Worm (Caenorhabditis elegans): ENCODE measurements around the gene wdr-5.3.

wdr-5.3 gene

ce11 chrV:10711004-10711403 lies 25.9 kb upstream of the wdr-5.3 start:
- TF ChIP-seq T22C8.4 (GFP tag; IDR thresholded peaks at IDR 0.05): no peak
- TF ChIP-seq ztf-29 (GFP tag; IDR thresholded peaks at IDR 0.05): no peak
- TF ChIP-seq ztf-23 (GFP tag; IDR thresholded peaks at IDR 0.05): no peak
- no peak for TF ChIP-seq klf-2 (GFP tag; conservative IDR thresholded peaks at IDR 0.05)
- no peak for TF ChIP-seq cog-1 (tag; optimal IDR thresholded peaks at IDR 0.05)

- no peak for TF ChIP-seq T22C8.4 (GFP tag; IDR thresholded peaks at IDR 0.05)
- no peak for TF ChIP-seq med-1 (GFP tag; optimal IDR thresholded peaks at IDR 0.05; ENCODE audit: insufficient read depth)
- TF ChIP-seq ztf-23 (GFP tag; IDR thresholded peaks at IDR 0.05): no peak
- no peak for TF ChIP-seq klf-2 (GFP tag; conservative IDR thresholded peaks at IDR 0.05)
- TF ChIP-seq cog-1 (tag; optimal IDR thresholded peaks at IDR 0.05): no peak
- no peak for TF ChIP-seq flt-1 (GFP tag; IDR thresholded peaks at IDR 0.05)
- TF ChIP-seq ref-1 (GFP tag; conservative IDR thresholded peaks at IDR 0.05): no peak
- no peak for TF ChIP-seq ztf-29 (GFP tag; IDR thresholded peaks at IDR 0.05)
- TF ChIP-seq tab-1 (GFP tag; IDR thresholded peaks at IDR 0.05): no peak
Measured at ce11 chrV:10711829-10712607, 24.9 kb upstream of the wdr-5.3 start.

ce11 chrV:10712608-10712900 lies 24.4 kb upstream of the wdr-5.3 start:
- no peak for TF ChIP-seq ztf-29 (GFP tag; IDR thresholded peaks at IDR 0.05)
- TF ChIP-seq flt-1 (GFP tag; IDR thresholded peaks at IDR 0.05): no peak
- TF ChIP-seq tab-1 (GFP tag; IDR thresholded peaks at IDR 0.05): no peak
- TF ChIP-seq ztf-23 (GFP tag; IDR thresholded peaks at IDR 0.05): no peak
- no peak for TF ChIP-seq T22C8.4 (GFP tag; IDR thresholded peaks at IDR 0.05)
- no peak for TF ChIP-seq med-1 (GFP tag; optimal IDR thresholded peaks at IDR 0.05; ENCODE audit: insufficient read depth)

- TF ChIP-seq ztf-29 (GFP tag; IDR thresholded peaks at IDR 0.05) (no peak), cog-1 (tag; optimal IDR thresholded peaks at IDR 0.05) (no peak), flt-1 (GFP tag; IDR thresholded peaks at IDR 0.05) (no peak), med-1 (GFP tag; optimal IDR thresholded peaks at IDR 0.05; ENCODE audit: insufficient read depth) (no peak), ref-1 (GFP tag; conservative IDR thresholded peaks at IDR 0.05) (no peak), ztf-23 (GFP tag; IDR thresholded peaks at IDR 0.05) (no peak), tab-1 (GFP tag; IDR thresholded peaks at IDR 0.05) (no peak), T22C8.4 (GFP tag; IDR thresholded peaks at IDR 0.05) (no peak), klf-2 (GFP tag; conservative IDR thresholded peaks at IDR 0.05) (no peak)
Measured at ce11 chrV:10713704-10714239, 23.1 kb upstream of the wdr-5.3 start.

- TF ChIP-seq flt-1 (GFP tag; IDR thresholded peaks at IDR 0.05) (no peak), ref-1 (GFP tag; conservative IDR thresholded peaks at IDR 0.05) (no peak), T22C8.4 (GFP tag; IDR thresholded peaks at IDR 0.05) (no peak), med-1 (GFP tag; optimal IDR thresholded peaks at IDR 0.05; ENCODE audit: insufficient read depth) (no peak), klf-2 (GFP tag; conservative IDR thresholded peaks at IDR 0.05) (no peak), cog-1 (tag; optimal IDR thresholded peaks at IDR 0.05) (no peak), ztf-23 (GFP tag; IDR thresholded peaks at IDR 0.05) (no peak), tab-1 (GFP tag; IDR thresholded peaks at IDR 0.05) (no peak), ztf-29 (GFP tag; IDR thresholded peaks at IDR 0.05) (no peak)
Measured at ce11 chrV:10714630-10715029, 22.3 kb upstream of the wdr-5.3 start.

ce11 chrV:10715158-10716152 lies 21.5 kb upstream of the wdr-5.3 start:
- TF ChIP-seq ztf-29 (GFP tag; IDR thresholded peaks at IDR 0.05) (peak; percentile 30; the same call in 1 of the 2 replicates), ztf-23 (GFP tag; IDR thresholded peaks at IDR 0.05) (peak; percentile 80), med-1 (GFP tag; optimal IDR thresholded peaks at IDR 0.05; ENCODE audit: insufficient read depth) (no peak), cog-1 (tag; optimal IDR thresholded peaks at IDR 0.05) (peak; percentile 68), T22C8.4 (GFP tag; IDR thresholded peaks at IDR 0.05) (no peak), tab-1 (GFP tag; IDR thresholded peaks at IDR 0.05) (0 out of 2 replicates have a peak, but pooled peaks have one; percentile 48), klf-2 (GFP tag; conservative IDR thresholded peaks at IDR 0.05) (peak; percentile 48; the same call in 1 of the 2 replicates), ref-1 (GFP tag; conservative IDR thresholded peaks at IDR 0.05) (no peak; the same call in 1 of the 2 replicates), flt-1 (GFP tag; IDR thresholded peaks at IDR 0.05) (peak; percentile 83; the same call in 1 of the 2 replicates)

- TF ChIP-seq klf-2 (GFP tag; conservative IDR thresholded peaks at IDR 0.05) (0 out of 2 replicates have a peak, but pooled peaks have one; percentile 20), med-1 (GFP tag; optimal IDR thresholded peaks at IDR 0.05; ENCODE audit: insufficient read depth) (no peak), T22C8.4 (GFP tag; IDR thresholded peaks at IDR 0.05) (no peak), flt-1 (GFP tag; IDR thresholded peaks at IDR 0.05) (peak; percentile 75), tab-1 (GFP tag; IDR thresholded peaks at IDR 0.05) (peak; percentile 33; the same call in 1 of the 2 replicates), ztf-29 (GFP tag; IDR thresholded peaks at IDR 0.05) (peak; percentile 67), cog-1 (tag; optimal IDR thresholded peaks at IDR 0.05) (peak; percentile 58)
Measured at ce11 chrV:10716865-10717713, 19.8 kb upstream of the wdr-5.3 start.

ce11 chrV:10718037-10718436 lies 18.9 kb upstream of the wdr-5.3 start:
- TF ChIP-seq ztf-23 (GFP tag; IDR thresholded peaks at IDR 0.05) (no peak), flt-1 (GFP tag; IDR thresholded peaks at IDR 0.05) (no peak)
